Worm (Caenorhabditis elegans): ENCODE measurements around the gene hen-1.

ce11 chrX:7116896-7117295 is at the start of gene hen-1:
- TF ChIP-seq nhr-12 (tag; optimal IDR thresholded peaks at IDR 0.05) (no peak), snpc-4 (tag; optimal IDR thresholded peaks at IDR 0.05) (no peak), nhr-76 (tag; optimal IDR thresholded peaks at IDR 0.05) (no peak), ztf-11 (tag; optimal IDR thresholded peaks at IDR 0.05) (no peak), elt-3 (tag; optimal IDR thresholded peaks at IDR 0.05) (no peak), ceh-83 (GFP tag; optimal IDR thresholded peaks at IDR 0.05) (no peak), elt-1 (tag; optimal IDR thresholded peaks at IDR 0.05; ENCODE audit: borderline replicate concordance, insufficient read depth) (no peak), nhr-28 (tag; optimal IDR thresholded peaks at IDR 0.05) (no peak), ham-2 (GFP tag; optimal IDR thresholded peaks at IDR 0.05) (no peak), unc-62 (GFP tag; optimal IDR thresholded peaks at IDR 0.05) (no peak), lsy-2 (tag; optimal IDR thresholded peaks at IDR 0.05) (no peak), M03D4.4 (tag; optimal IDR thresholded peaks at IDR 0.05) (no peak), blmp-1 (tag; optimal IDR thresholded peaks at IDR 0.05) (no peak)

All from whole organism, mixed stage, embryonic.